Fruit fly (Drosophila melanogaster): ENCODE measurements around the gene CG32117.

DNA sequence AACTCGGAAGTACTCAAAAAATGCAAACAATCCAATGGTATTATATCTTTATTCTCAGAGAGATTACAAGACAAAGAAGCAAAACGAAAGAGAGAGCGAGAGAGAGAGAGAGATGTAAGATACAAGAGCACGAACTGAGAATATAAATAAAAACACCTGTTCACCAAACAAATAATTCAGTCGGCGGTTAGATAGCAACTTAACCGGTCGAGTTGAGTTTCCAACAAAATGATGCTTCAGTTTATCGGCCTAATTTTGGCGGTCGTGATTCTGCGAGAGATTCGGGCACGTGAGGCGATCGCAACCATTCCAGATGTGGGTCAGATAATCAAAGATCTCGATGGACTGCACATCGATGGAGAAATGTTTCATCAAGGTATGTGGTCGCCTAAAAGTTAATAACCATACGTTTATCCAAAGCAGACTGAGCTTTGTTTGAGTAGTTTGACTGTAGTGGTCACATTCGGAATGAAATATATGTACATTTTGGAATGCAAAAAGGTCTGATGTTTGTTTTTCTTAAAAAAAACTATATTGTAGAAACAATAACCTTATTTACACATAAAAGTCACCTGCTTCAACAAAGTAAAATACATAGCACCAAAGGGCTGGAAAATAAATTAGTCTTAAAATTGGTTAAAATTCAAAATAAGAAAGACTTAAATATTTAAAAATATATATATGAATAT, 10.9 kb downstream of the CG32117 start, which contains the start of gene CG14118:
- no peak for TF ChIP-seq CG8478 (optimal IDR thresholded peaks at IDR 0.05)
- no peak for TF ChIP-seq CTCF (optimal IDR thresholded peaks at IDR 0.05)
